Worm (Caenorhabditis elegans): Measurements from ENCODE around the gene egl-6.

Gene egl-6

DNA sequence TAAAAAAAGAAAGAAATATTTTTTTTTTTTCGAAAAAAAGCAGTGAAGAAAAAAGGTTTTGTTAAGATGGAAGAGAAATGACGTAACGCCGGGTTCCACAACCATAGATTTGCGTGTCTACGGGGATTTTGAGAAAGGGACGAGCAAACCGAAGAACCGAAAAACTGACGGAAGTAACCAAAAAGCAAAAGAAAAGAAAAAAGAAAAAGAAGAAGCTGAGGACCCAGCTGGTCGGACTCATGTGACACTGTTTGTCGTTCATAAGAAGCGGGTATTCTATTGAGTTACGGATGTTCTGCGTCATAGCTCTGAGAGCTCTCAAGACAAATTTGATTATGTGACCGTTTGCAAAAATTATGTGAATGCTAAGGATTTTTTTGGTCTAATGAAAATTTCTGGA, 51.9 kb downstream of the egl-6 start (continued):
- TF ChIP-seq zag-1 (tag; optimal IDR thresholded peaks at IDR 0.05) (peak; percentile 35), ztf-1 (GFP tag; conservative IDR thresholded peaks at IDR 0.05) (no peak), lsy-2 (tag; optimal IDR thresholded peaks at IDR 0.05) (peak in 1 of 2 experiments; percentile 47), lin-39 (tag; optimal IDR thresholded peaks at IDR 0.05) (no peak), nhr-12 (tag; optimal IDR thresholded peaks at IDR 0.05) (no peak), C34F6.9 (tag; optimal IDR thresholded peaks at IDR 0.05) (peak; percentile 14), elt-3 (tag; optimal IDR thresholded peaks at IDR 0.05) (no peak), nhr-10 (tag; optimal IDR thresholded peaks at IDR 0.05) (no peak), ztf-11 (tag; optimal IDR thresholded peaks at IDR 0.05) (no peak), crh-2 (tag; optimal IDR thresholded peaks at IDR 0.05) (peak; percentile 6), nhr-21 (tag; optimal IDR thresholded peaks at IDR 0.05) (no peak), unc-39 (tag; optimal IDR thresholded peaks at IDR 0.05) (no peak), ama-1 (optimal IDR thresholded peaks at IDR 0.05) (no peak), elt-1 (tag; optimal IDR thresholded peaks at IDR 0.05) (no peak), R02D3.7 (tag; optimal IDR thresholded peaks at IDR 0.05) (no peak), nhr-237 (tag; optimal IDR thresholded peaks at IDR 0.05) (no peak), Y55F3AM.14 (GFP tag; optimal IDR thresholded peaks at IDR 0.05) (peak; percentile 84), snpc-4 (tag; optimal IDR thresholded peaks at IDR 0.05) (no peak), peb-1 (tag; optimal IDR thresholded peaks at IDR 0.05) (no peak), mbf-1 (tag; optimal IDR thresholded peaks at IDR 0.05) (no peak)

ce11 chrX:5983267-5983666, 52.3 kb downstream of the egl-6 start:
- TF ChIP-seq mdl-1 (tag; optimal IDR thresholded peaks at IDR 0.05) (no peak), sma-9 (GFP tag; optimal IDR thresholded peaks at IDR 0.05) (peak; percentile 38), sma-9 (tag; optimal IDR thresholded peaks at IDR 0.05) (no peak)
